Worm (Caenorhabditis elegans): Measurements from ENCODE around the gene Y45F10B.8.

ce11 chrIV:13601428-13601827 is 23.4 kb upstream of the Y45F10B.8 start:
- TF ChIP-seq sea-1 (GFP tag; conservative IDR thresholded peaks at IDR 0.05) = no peak
- TF ChIP-seq ets-7 (tag; optimal IDR thresholded peaks at IDR 0.05) = no peak
- no peak for TF ChIP-seq tbx-11 (GFP tag; IDR thresholded peaks at IDR 0.05)
- no peak for TF ChIP-seq ama-1 (optimal IDR thresholded peaks at IDR 0.05)
- TF ChIP-seq hmbx-1 (tag; optimal IDR thresholded peaks at IDR 0.05) = no peak
- no peak for TF ChIP-seq tra-4 (tag; optimal IDR thresholded peaks at IDR 0.05)
- TF ChIP-seq ceh-36 (tag; optimal IDR thresholded peaks at IDR 0.05) = no peak
- no peak for TF ChIP-seq scrt-1 (GFP tag; IDR thresholded peaks at IDR 0.05)
- TF ChIP-seq ceh-13 (GFP tag; optimal IDR thresholded peaks at IDR 0.05) = no peak
- no peak for TF ChIP-seq B0310.2 (tag; optimal IDR thresholded peaks at IDR 0.05)
- no peak for TF ChIP-seq pes-1 (GFP tag; IDR thresholded peaks at IDR 0.05)
- TF ChIP-seq aly-1 (tag; optimal IDR thresholded peaks at IDR 0.05) = no peak
